Fruit fly (Drosophila melanogaster) whole organism, embryonic: Measurements from ENCODE around the gene CG7924.

ENCODE experiments used
- Adf1 ChIP-seq: fragments of 200-800 bp; sonication (Bioruptor generic); IDR thresholded peaks from 2 replicates; pipeline ENCODE4 v1.3.6; 2022; ENCODE audit warnings: missing biosample characterization, missing genetic modification characterization
- Asciz ChIP-seq: fragments of 200-800 bp; sonication (Bioruptor generic); optimal IDR thresholded peaks from 2 replicates; lab custom pipeline; 2017; ENCODE audit warnings: missing biosample characterization, mild to moderate bottlenecking, missing genetic modification characterization, missing genetic modification reagents
- CG10654 ChIP-seq: fragments of 200-800 bp; sonication (Bioruptor generic); optimal IDR thresholded peaks from 2 replicates; lab custom pipeline; 2016; ENCODE audit warnings: missing biosample characterization, missing genetic modification characterization
- CG11398 ChIP-seq: fragments of 200-800 bp; sonication (Bioruptor generic); optimal IDR thresholded peaks from 2 replicates; lab custom pipeline; 2016; ENCODE audit warnings: missing biosample characterization, missing genetic modification characterization
- CG11504 ChIP-seq: fragments of 200-800 bp; sonication (Bioruptor generic); optimal IDR thresholded peaks from 3 replicates; lab custom pipeline; 2019; ENCODE audit warnings: missing biosample characterization, mild to moderate bottlenecking, missing genetic modification characterization, moderate library complexity
- CG15479 ChIP-seq: fragments of 200-800 bp; sonication (Bioruptor generic); optimal IDR thresholded peaks from 3 replicates; lab custom pipeline; 2019; ENCODE audit warnings: missing biosample characterization, mild to moderate bottlenecking, missing genetic modification characterization, moderate library complexity
- CG15514 ChIP-seq: fragments of 200-800 bp; sonication (Bioruptor generic); optimal IDR thresholded peaks from 3 replicates; lab custom pipeline; 2017; ENCODE audit warnings: missing biosample characterization, missing genetic modification characterization, mild to moderate bottlenecking, moderate library complexity, missing genetic modification reagents
- CG15601 ChIP-seq: fragments of 200-800 bp; sonication (Bioruptor generic); optimal IDR thresholded peaks from 3 replicates; lab custom pipeline; 2019; ENCODE audit warnings: missing biosample characterization, mild to moderate bottlenecking, missing genetic modification characterization, moderate library complexity
- CG15696 ChIP-seq: fragments of 200-800 bp; sonication (Bioruptor generic); optimal IDR thresholded peaks from 2 replicates; lab custom pipeline; 2019; ENCODE audit warnings: missing biosample characterization, mild to moderate bottlenecking, missing genetic modification characterization, moderate library complexity
- CG17361 ChIP-seq: fragments of 200-800 bp; sonication (Bioruptor generic); IDR thresholded peaks from 3 replicates; pipeline ENCODE4 v1.3.6; 2022; ENCODE audit warnings: missing biosample characterization, missing genetic modification characterization
- CG34224 ChIP-seq: fragments of 200-800 bp; sonication (Bioruptor generic); IDR thresholded peaks from 3 replicates; pipeline ENCODE4 v1.3.6; 2022; ENCODE audit warnings: missing biosample characterization, missing genetic modification characterization; ENCODE audit not compliant: partially characterized antibody
- CG34422 ChIP-seq: fragments of 200-800 bp; sonication (Bioruptor generic); IDR thresholded peaks from 3 replicates; pipeline ENCODE4 v1.3.6; 2022; ENCODE audit warnings: missing biosample characterization, missing genetic modification characterization
- CG3995 ChIP-seq: fragments of 200-800 bp; sonication (Bioruptor generic); optimal IDR thresholded peaks from 3 replicates; lab custom pipeline; 2016; ENCODE audit warnings: missing biosample characterization, missing genetic modification characterization
- CG8281 ChIP-seq: fragments of 200-800 bp; sonication (Bioruptor generic); optimal IDR thresholded peaks from 2 replicates; lab custom pipeline; 2018; ENCODE audit warnings: missing biosample characterization, mild to moderate bottlenecking, missing genetic modification characterization, moderate library complexity
- CG8290 ChIP-seq, 3 experiments: fragments of 200-800 bp; sonication (Bioruptor generic); optimal IDR thresholded peaks; 2 replicates each; lab custom pipeline; 2016 to 2019; ENCODE audit warnings: missing biosample characterization in 3 of 3, missing genetic modification characterization in 3 of 3, mild to moderate bottlenecking in 2 of 3, moderate library complexity in 1 of 3
- CG8765 ChIP-seq: fragments of 200-800 bp; sonication (Bioruptor generic); IDR thresholded peaks from 2 replicates; pipeline ENCODE4 v1.3.6; 2022; ENCODE audit warnings: missing biosample characterization, missing genetic modification characterization
- Dbx ChIP-seq: fragments of 200-800 bp; sonication (Bioruptor generic); IDR thresholded peaks from 3 replicates; pipeline ENCODE4 v1.3.6; 2022; ENCODE audit warnings: missing biosample characterization, missing genetic modification characterization
- Doc3 ChIP-seq: fragments of 200-800 bp; sonication (Bioruptor generic); IDR thresholded peaks from 3 replicates; pipeline ENCODE4 v1.3.6; 2022; ENCODE audit warnings: missing biosample characterization, missing genetic modification characterization; ENCODE audit not compliant: partially characterized antibody
- Eip74EF ChIP-seq, 2 experiments: fragments of 200-800 bp in 1 of 2; fragments of >200 bp in 1 of 2; sonication (Bioruptor generic) in 1 of 2; optimal IDR thresholded peaks; 2 replicates each; lab custom pipeline; 2017 to 2019; ENCODE audit warnings: missing biosample characterization in 2 of 2, missing genetic modification characterization in 2 of 2, mild to moderate bottlenecking in 1 of 2, moderate library complexity in 1 of 2
- HLH3B ChIP-seq: fragments of 200-800 bp; sonication (Bioruptor generic); IDR thresholded peaks from 2 replicates; pipeline ENCODE4 v1.3.6; 2022; ENCODE audit warnings: missing biosample characterization, missing genetic modification characterization
- Max ChIP-seq: fragments of 200-800 bp; sonication (Bioruptor generic); optimal IDR thresholded peaks from 2 replicates; lab custom pipeline; 2016; ENCODE audit warnings: missing biosample characterization, mild to moderate bottlenecking, missing genetic modification characterization
- NK7.1 ChIP-seq: fragments of 200-800 bp; sonication (Bioruptor generic); optimal IDR thresholded peaks from 3 replicates; lab custom pipeline; 2016; ENCODE audit warnings: missing biosample characterization, missing genetic modification characterization
- Scr ChIP-seq: fragments of 200-800 bp; sonication (Bioruptor generic); IDR thresholded peaks from 2 replicates; pipeline ENCODE4 v1.3.6; 2022; ENCODE audit warnings: missing biosample characterization, missing genetic modification characterization; ENCODE audit not compliant: partially characterized antibody
- Stat92E ChIP-seq, 3 experiments: fragments of >200 bp in 2 of 3; fragments of 200-800 bp in 1 of 3; sonication (Bioruptor generic) in 1 of 3; optimal IDR thresholded peaks; 2 replicates each; lab custom pipeline; 2017 to 2019; ENCODE audit warnings: missing biosample characterization in 3 of 3, missing genetic modification characterization in 3 of 3, mild to moderate bottlenecking in 1 of 3, moderate library complexity in 1 of 3
- Xrp1 ChIP-seq: fragments of 200-800 bp; sonication (Bioruptor generic); IDR thresholded peaks from 2 replicates; pipeline ENCODE4 v1.3.6; 2022; ENCODE audit warnings: missing biosample characterization, missing genetic modification characterization
- aop ChIP-seq: fragments of 200-800 bp; sonication (Bioruptor generic); IDR thresholded peaks from 2 replicates; pipeline ENCODE4 v1.3.6; 2022; ENCODE audit warnings: missing biosample characterization, missing genetic modification characterization
- cas ChIP-seq: fragments of 200-800 bp; sonication (Bioruptor generic); IDR thresholded peaks from 2 replicates; pipeline ENCODE4 v1.3.6; 2022; ENCODE audit warnings: missing biosample characterization, missing genetic modification characterization
- chn ChIP-seq: fragments of 200-800 bp; sonication (Bioruptor generic); optimal IDR thresholded peaks from 2 replicates; lab custom pipeline; 2016; ENCODE audit warnings: missing biosample characterization, missing genetic modification characterization
- ci ChIP-seq: fragments of 200-800 bp; sonication (Bioruptor generic); IDR thresholded peaks from 3 replicates; pipeline ENCODE4 v1.3.6; 2022; ENCODE audit warnings: missing biosample characterization, missing genetic modification characterization
- fd3F ChIP-seq: fragments of 200-800 bp; sonication (Bioruptor generic); optimal IDR thresholded peaks from 2 replicates; lab custom pipeline; 2018; ENCODE audit warnings: missing biosample characterization, mild to moderate bottlenecking, missing genetic modification characterization, moderate library complexity
- gce ChIP-seq: fragments of 200-800 bp; sonication (Bioruptor generic); IDR thresholded peaks from 3 replicates; pipeline ENCODE4 v1.3.6; 2022; ENCODE audit warnings: missing biosample characterization, missing genetic modification characterization
- kni ChIP-seq: fragments of 200-800 bp; sonication (Bioruptor generic); optimal IDR thresholded peaks from 3 replicates; lab custom pipeline; 2017; ENCODE audit warnings: mild to moderate bottlenecking, missing biosample characterization, missing genetic modification reagents, missing genetic modification characterization
- lmd ChIP-seq: fragments of 200-800 bp; sonication (Bioruptor generic); IDR thresholded peaks from 2 replicates; pipeline ENCODE4 v1.3.6; 2022; ENCODE audit warnings: missing biosample characterization, missing genetic modification characterization
- lov ChIP-seq, 2 experiments: fragments of 200-800 bp in 1 of 2; fragments of >200 bp in 1 of 2; sonication (Bioruptor generic) in 1 of 2; IDR thresholded peaks in 1 of 2; optimal IDR thresholded peaks in 1 of 2; 2 replicates in 1 of 2; 3 replicates in 1 of 2; pipeline versions ENCODE4 v1.3.6 to Lab custom; 2017 to 2022; ENCODE audit warnings: missing biosample characterization in 1 of 2, missing genetic modification characterization in 1 of 2
- nerfin-1 ChIP-seq: fragments of 200-800 bp; sonication (Bioruptor generic); optimal IDR thresholded peaks from 3 replicates; lab custom pipeline; 2019; ENCODE audit warnings: missing biosample characterization, mild to moderate bottlenecking, missing genetic modification characterization, moderate library complexity
- pb ChIP-seq: fragments of 200-800 bp; sonication (Bioruptor generic); optimal IDR thresholded peaks from 3 replicates; lab custom pipeline; 2016; ENCODE audit warnings: missing biosample characterization, missing genetic modification characterization
- pfk ChIP-seq: fragments of 200-800 bp; sonication (Bioruptor generic); optimal IDR thresholded peaks from 2 replicates; lab custom pipeline; 2018; ENCODE audit warnings: missing biosample characterization, mild to moderate bottlenecking, missing genetic modification characterization, moderate library complexity
- phol ChIP-seq: fragments of 200-800 bp; sonication (Bioruptor generic); optimal IDR thresholded peaks from 3 replicates; lab custom pipeline; 2018; ENCODE audit warnings: missing biosample characterization, mild to moderate bottlenecking, missing genetic modification characterization, moderate library complexity
- psq ChIP-seq: fragments of 200-800 bp; sonication (Bioruptor generic); optimal IDR thresholded peaks from 2 replicates; lab custom pipeline; 2017; ENCODE audit warnings: missing biosample characterization, missing genetic modification characterization
- salm ChIP-seq: fragments of 200-800 bp; sonication (Bioruptor generic); optimal IDR thresholded peaks from 2 replicates; lab custom pipeline; 2018; ENCODE audit warnings: missing biosample characterization, mild to moderate bottlenecking, missing genetic modification characterization
- sd ChIP-seq: fragments of 200-800 bp; sonication (Bioruptor generic); optimal IDR thresholded peaks from 3 replicates; lab custom pipeline; 2018; ENCODE audit warnings: missing biosample characterization, mild to moderate bottlenecking, missing genetic modification characterization, moderate library complexity
- sens ChIP-seq: fragments of 200-800 bp; sonication (Bioruptor generic); peaks from one replicate; lab custom pipeline; 2016; ENCODE audit warnings: missing biosample characterization, missing genetic modification characterization
- sna ChIP-seq: fragments of 200-800 bp; sonication (Bioruptor generic); IDR thresholded peaks from 2 replicates; pipeline ENCODE4 v1.3.6; 2022; ENCODE audit warnings: missing biosample characterization, missing genetic modification characterization; ENCODE audit not compliant: partially characterized antibody
- stwl ChIP-seq: fragments of 200-800 bp; sonication (Bioruptor generic); optimal IDR thresholded peaks from 3 replicates; lab custom pipeline; 2018; ENCODE audit warnings: missing biosample characterization, mild to moderate bottlenecking, missing genetic modification characterization, moderate library complexity
- trem ChIP-seq: fragments of 200-800 bp; optimal IDR thresholded peaks from 3 replicates; lab custom pipeline; 2019; ENCODE audit warnings: missing biosample characterization, mild to moderate bottlenecking, missing genetic modification characterization, moderate library complexity
- trh ChIP-seq: fragments of 200-800 bp; sonication (Bioruptor generic); optimal IDR thresholded peaks from 2 replicates; lab custom pipeline; 2016; ENCODE audit warnings: missing biosample characterization, missing genetic modification characterization
- tx ChIP-seq: fragments of 200-800 bp; sonication (Bioruptor generic); optimal IDR thresholded peaks from 2 replicates; lab custom pipeline; 2016; ENCODE audit warnings: missing biosample characterization, missing genetic modification characterization
- usp ChIP-seq: fragments of >200 bp; optimal IDR thresholded peaks from 2 replicates; lab custom pipeline; 2017; ENCODE audit warnings: missing biosample characterization, missing genetic modification characterization
- yki ChIP-seq: fragments of >200 bp; optimal IDR thresholded peaks from 3 replicates; lab custom pipeline; 2018

CG7924 gene

DNA sequence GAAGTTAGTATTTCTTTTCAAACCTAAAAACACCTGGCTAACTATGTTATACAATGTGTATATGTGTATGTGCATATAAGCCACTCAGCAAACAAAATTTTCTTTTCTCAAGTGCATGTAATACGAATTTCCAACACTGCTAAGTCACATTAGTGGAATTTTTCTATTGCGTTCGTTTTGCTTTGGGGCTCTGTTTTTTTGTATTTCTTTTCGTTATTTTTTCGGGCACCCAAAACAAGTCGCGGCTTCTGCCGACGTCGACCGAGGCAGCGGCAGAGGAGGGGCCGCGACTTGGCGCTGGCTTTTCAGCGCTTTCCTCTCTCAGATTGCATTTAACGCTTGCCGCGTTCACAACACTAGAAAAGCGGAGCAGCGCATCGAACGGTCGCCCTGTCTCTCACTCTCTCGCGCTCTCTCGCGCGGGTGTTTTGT lies 13.8 kb upstream of the CG7924 start (continued):
- peak; percentile 8 for TF ChIP-seq CG3995 (GFP tag; lab: Kevin White, UChicago)
- TF ChIP-seq kni (GFP tag; lab: Kevin White, UChicago), result peak; percentile 7
- peak; percentile 12 for TF ChIP-seq trem (tag; lab: Kevin White, UChicago)
- TF ChIP-seq Doc3, result peak; percentile 61; the same call in 2 of the 3 replicates
- no peak for TF ChIP-seq chn (GFP tag; lab: Kevin White, UChicago)
- no peak for TF ChIP-seq fd3F (GFP tag; lab: Kevin White, UChicago)
- no peak for TF ChIP-seq CG10654 (GFP tag; lab: Kevin White, UChicago)
- peak; percentile 14; the same call in 1 of the 2 replicates for TF ChIP-seq HLH3B (GFP tag; lab: Robert Waterston, UW)
- peak; percentile 52 for TF ChIP-seq yki (lab: Kevin White, UChicago)
- TF ChIP-seq stwl (tag; lab: Kevin White, UChicago), result peak; percentile 100
- no peak for TF ChIP-seq tx
- TF ChIP-seq nerfin-1 (tag; lab: Kevin White, UChicago), result no peak
- peak; percentile 79 for TF ChIP-seq sna
- TF ChIP-seq CG34224 (GFP tag; lab: Robert Waterston, UW), result peak; percentile 43; the same call in 1 of the 3 replicates
- TF ChIP-seq pb (GFP tag; lab: Kevin White, UChicago), result no peak
- TF ChIP-seq CG15479 (GFP tag; lab: Kevin White, UChicago), result no peak
- peak in 1 of 3 experiments; percentile 35 for TF ChIP-seq Stat92E (GFP tag; optimal IDR thresholded peaks at IDR 0.05; lab: Kevin White, UChicago)
- TF ChIP-seq CG8281, result no peak
- TF ChIP-seq CG17361, result no peak
- TF ChIP-seq CG8290 (GFP tag; optimal IDR thresholded peaks at IDR 0.05; lab: Kevin White, UChicago), result peak; percentile 20
- TF ChIP-seq CG8290 (tag; optimal IDR thresholded peaks at IDR 0.05; lab: Kevin White, UChicago), result peak in 1 of 2 experiments; percentile 73
- no peak for TF ChIP-seq CG11398 (GFP tag; lab: Kevin White, UChicago)
- peak; percentile 49 for TF ChIP-seq sd
- TF ChIP-seq Asciz (GFP tag; lab: Kevin White, UChicago), result peak; percentile 21
- TF ChIP-seq CG15514 (GFP tag; lab: Kevin White, UChicago), result no peak
- no peak for TF ChIP-seq cas (GFP tag; lab: Robert Waterston, UW)
- no peak for TF ChIP-seq trh (GFP tag; lab: Kevin White, UChicago)
- TF ChIP-seq NK7.1 (GFP tag; lab: Kevin White, UChicago), result no peak
- TF ChIP-seq Max, result no peak
- no peak for TF ChIP-seq CG8765 (GFP tag; lab: Robert Waterston, UW)
- TF ChIP-seq lmd (GFP tag; lab: Robert Waterston, UW), result no peak
- no peak for TF ChIP-seq usp (GFP tag; lab: Kevin White, UChicago)
- TF ChIP-seq phol (tag; lab: Kevin White, UChicago), result no peak
- peak; percentile 14 for TF ChIP-seq CG11504 (tag; lab: Kevin White, UChicago)
- peak; percentile 37; the same call in 1 of the 2 replicates for TF ChIP-seq Scr (GFP tag; lab: Robert Waterston, UW)
- no peak for TF ChIP-seq pfk (GFP tag; lab: Kevin White, UChicago)
- peak in 1 of 2 experiments; percentile 4 for TF ChIP-seq Eip74EF (GFP tag; optimal IDR thresholded peaks at IDR 0.05; lab: Kevin White, UChicago)
- peak; percentile 18 for TF ChIP-seq sens (GFP tag; lab: Kevin White, UChicago)
- no peak for TF ChIP-seq CG15696 (tag; lab: Kevin White, UChicago)
- TF ChIP-seq CG34422 (GFP tag; lab: Robert Waterston, UW), result no peak
- TF ChIP-seq Dbx (GFP tag; lab: Robert Waterston, UW), result no peak
- TF ChIP-seq gce (GFP tag; lab: Robert Waterston, UW), result peak; percentile 30; the same call in 1 of the 3 replicates
- TF ChIP-seq ci, result peak; percentile 67; the same call in 2 of the 3 replicates
- TF ChIP-seq salm (tag; lab: Kevin White, UChicago), result no peak
- TF ChIP-seq CG15601 (tag; lab: Kevin White, UChicago), result no peak
- peak; percentile 91 for TF ChIP-seq Adf1 (GFP tag; lab: Robert Waterston, UW)
- TF ChIP-seq lov (optimal IDR thresholded peaks at IDR 0.05; lab: Kevin White, UChicago), result no peak
- 0 out of 3 replicates have a peak, but pooled peaks have one; percentile 54 for TF ChIP-seq lov (GFP tag; IDR thresholded peaks at IDR 0.05; lab: Robert Waterston, UW)
- no peak for TF ChIP-seq psq
- TF ChIP-seq aop (GFP tag; lab: Robert Waterston, UW), result no peak
- no peak for TF ChIP-seq Xrp1
